Worm (Caenorhabditis elegans) whole organism, mixed stage, embryonic: ENCODE data around the gene sng-1.

Experiments
- blmp-1 ChIP-seq: fragments of 150-350 bp; optimal IDR thresholded peaks from 2 replicates; lab custom pipeline; 2014; ENCODE audit warnings: missing biosample characterization, missing genetic modification characterization
- ceh-83 ChIP-seq: fragments of 200-800 bp; sonication (Bioruptor generic); optimal IDR thresholded peaks from 2 replicates; lab custom pipeline; 2018; ENCODE audit warnings: mild to moderate bottlenecking, missing genetic modification characterization, missing compliant biosample characterization
- elt-3 ChIP-seq: fragments of 150-350 bp; optimal IDR thresholded peaks from 2 replicates; lab custom pipeline; 2014; ENCODE audit warnings: missing biosample characterization, missing genetic modification characterization
- lin-32 ChIP-seq: fragments of 200-800 bp; sonication (Bioruptor generic); optimal IDR thresholded peaks from 2 replicates; lab custom pipeline; 2018; ENCODE audit warnings: mild to moderate bottlenecking, missing genetic modification characterization, missing compliant biosample characterization
- nhr-12 ChIP-seq: fragments of 150-350 bp; optimal IDR thresholded peaks from 2 replicates; lab custom pipeline; 2014; ENCODE audit warnings: missing biosample characterization, missing genetic modification characterization
- nhr-237 ChIP-seq: fragments of 150-350 bp; optimal IDR thresholded peaks from 2 replicates; lab custom pipeline; 2014; ENCODE audit warnings: missing biosample characterization, missing genetic modification characterization
- nhr-28 ChIP-seq: fragments of 150-350 bp; optimal IDR thresholded peaks from 2 replicates; lab custom pipeline; 2014; ENCODE audit warnings: missing biosample characterization, missing genetic modification characterization
- sem-2 ChIP-seq: fragments of 200-800 bp; sonication (Bioruptor generic); optimal IDR thresholded peaks from 2 replicates; lab custom pipeline; 2018; ENCODE audit warnings: mild to moderate bottlenecking, missing genetic modification characterization, missing compliant biosample characterization
- sptf-1 ChIP-seq: sonication (generic microtip); optimal IDR thresholded peaks from 2 replicates; lab custom pipeline; 2017; ENCODE audit warnings: mild to moderate bottlenecking, missing genetic modification characterization, moderate library complexity, missing compliant biosample characterization
- unc-39 ChIP-seq: fragments of 150-350 bp; optimal IDR thresholded peaks from 2 replicates; lab custom pipeline; 2014; ENCODE audit warnings: missing biosample characterization, missing genetic modification characterization
- unc-62 ChIP-seq: fragments of 150-350 bp; optimal IDR thresholded peaks from 2 replicates; lab custom pipeline; 2014; ENCODE audit warnings: missing biosample characterization, missing genetic modification reagents, missing genetic modification characterization
- ztf-11 ChIP-seq: fragments of 150-350 bp; optimal IDR thresholded peaks from 2 replicates; lab custom pipeline; 2014; ENCODE audit warnings: missing biosample characterization, missing genetic modification characterization

DNA sequence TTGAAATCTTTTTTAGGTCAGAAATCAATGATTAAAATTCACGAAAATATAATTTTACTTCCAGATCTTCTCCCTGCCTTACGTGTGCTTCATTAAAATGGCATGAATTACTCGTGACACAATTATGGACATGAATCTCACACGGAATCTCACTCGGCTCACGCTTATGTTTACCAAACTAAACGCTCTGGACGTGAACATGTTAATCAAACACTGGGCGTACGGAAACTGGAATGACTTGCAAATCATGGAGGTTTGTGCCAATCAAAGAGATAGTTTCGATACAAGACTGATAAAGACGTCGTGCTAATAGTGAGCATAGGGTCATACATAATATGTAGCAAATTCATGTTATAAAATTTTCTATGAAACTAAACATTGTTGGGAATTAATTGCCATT lies 12.8 kb upstream of the sng-1 start:
- TF ChIP-seq elt-3 (tag; lab: Kevin White, UChicago) (no peak), unc-39 (tag; lab: Kevin White, UChicago) (no peak), ztf-11 (tag; lab: Kevin White, UChicago) (no peak), lin-32 (no peak), nhr-237 (tag; lab: Kevin White, UChicago) (no peak), sptf-1 (tag; lab: Kevin White, UChicago) (no peak), nhr-12 (no peak), nhr-28 (tag; lab: Kevin White, UChicago) (no peak), ceh-83 (no peak), sem-2 (GFP tag; lab: Kevin White, UChicago) (no peak), unc-62 (no peak), blmp-1 (tag; lab: Kevin White, UChicago) (no peak)
